Fruit fly (Drosophila melanogaster): Measurements from ENCODE around the gene CG31869.

CG31869 gene

DNA sequence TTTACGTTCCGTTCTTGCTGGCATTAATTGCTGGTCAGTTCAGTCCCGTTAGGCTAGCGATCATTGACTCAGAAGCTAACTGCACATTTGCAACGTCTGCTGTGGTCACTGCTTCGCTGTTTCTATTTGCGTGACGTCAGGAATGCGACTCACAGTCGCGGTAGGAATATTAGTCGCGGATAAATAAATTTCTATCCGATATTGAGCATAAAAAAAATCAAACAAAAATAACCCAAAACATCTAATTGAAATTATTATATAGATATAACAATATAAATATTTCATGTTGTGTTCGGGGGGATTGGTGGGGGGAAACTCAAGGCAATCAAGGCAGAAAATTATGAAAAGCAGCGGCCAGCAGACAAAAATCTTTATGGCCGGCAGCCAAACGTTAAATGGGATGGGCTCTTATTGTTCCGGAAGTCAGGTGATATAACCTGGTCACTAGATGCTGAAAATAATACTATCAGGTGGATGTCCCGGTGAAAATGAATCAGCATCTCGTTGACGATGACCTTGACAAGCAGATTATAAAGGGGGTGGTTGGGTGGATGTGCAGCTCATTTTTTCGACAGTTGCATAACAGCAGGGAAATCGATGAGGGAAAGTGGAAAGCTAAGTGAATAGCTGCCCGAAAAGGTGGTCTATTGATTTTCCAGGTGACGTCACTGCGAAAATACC is 48.7 kb upstream of the CG31869 start, which contains the start of gene SmydA-3 (continued):
- TF ChIP-seq CG4617 (GFP tag; optimal IDR thresholded peaks at IDR 0.05; ENCODE audit: borderline replicate concordance) (no peak), tll (GFP tag; optimal IDR thresholded peaks at IDR 0.05) (no peak), caup (GFP tag; optimal IDR thresholded peaks at IDR 0.05; ENCODE audit: severe bottlenecking) (peak; percentile 18), CG4282 (GFP tag; optimal IDR thresholded peaks at IDR 0.05) (no peak), Mad (GFP tag; optimal IDR thresholded peaks at IDR 0.05) (no peak), CG13624 (GFP tag; optimal IDR thresholded peaks at IDR 0.05) (no peak), D (optimal IDR thresholded peaks at IDR 0.05) (no peak), D (GFP tag; optimal IDR thresholded peaks at IDR 0.05) (peak; percentile 25), da (GFP tag; optimal IDR thresholded peaks at IDR 0.05) (no peak), CG7928 (GFP tag; optimal IDR thresholded peaks at IDR 0.05) (no peak), run (tag; optimal IDR thresholded peaks at IDR 0.05) (no peak), CG17385 (GFP tag; optimal IDR thresholded peaks at IDR 0.05) (no peak), Nf-YC (tag; optimal IDR thresholded peaks at IDR 0.05) (no peak), ATbp (GFP tag; optimal IDR thresholded peaks at IDR 0.05) (peak; percentile 7), CG12942 (GFP tag; optimal IDR thresholded peaks at IDR 0.05) (no peak), mirr (GFP tag; optimal IDR thresholded peaks at IDR 0.05) (no peak), Vsx1 (GFP tag; optimal IDR thresholded peaks at IDR 0.05) (no peak), grau (tag; optimal IDR thresholded peaks at IDR 0.05) (no peak), Hr3 (GFP tag; optimal IDR thresholded peaks at IDR 0.05) (no peak), vnd (GFP tag; IDR thresholded peaks at IDR 0.05; ENCODE audit: partially characterized antibody) (no peak), psq (GFP tag; optimal IDR thresholded peaks at IDR 0.05) (no peak), Awh (GFP tag; IDR thresholded peaks at IDR 0.05) (peak; percentile 62), Lpt (GFP tag; optimal IDR thresholded peaks at IDR 0.05) (no peak), insv (GFP tag; optimal IDR thresholded peaks at IDR 0.05) (no peak), Oli (tag; optimal IDR thresholded peaks at IDR 0.05) (peak; percentile 18), CG10431 (GFP tag; optimal IDR thresholded peaks at IDR 0.05) (no peak), nom (GFP tag; optimal IDR thresholded peaks at IDR 0.05) (no peak), kah (GFP tag; optimal IDR thresholded peaks at IDR 0.05) (no peak), Drgx (GFP tag; IDR thresholded peaks at IDR 0.05) (peak; percentile 79), ttk (GFP tag; IDR thresholded peaks at IDR 0.05) (no peak), B-H2 (GFP tag; optimal IDR thresholded peaks at IDR 0.05) (no peak), CG14441 (GFP tag; IDR thresholded peaks at IDR 0.05) (0 out of 2 replicates have a peak, but pooled peaks have one; percentile 25), Side (GFP tag; optimal IDR thresholded peaks at IDR 0.05) (no peak), CG15269 (tag; optimal IDR thresholded peaks at IDR 0.05) (no peak), Taf1 (GFP tag; IDR thresholded peaks at IDR 0.05) (no peak), Max (GFP tag; optimal IDR thresholded peaks at IDR 0.05) (no peak), pita (GFP tag; optimal IDR thresholded peaks at IDR 0.05) (no peak), Dll (GFP tag; IDR thresholded peaks at IDR 0.05; ENCODE audit: partially characterized antibody) (no peak), eyg (GFP tag; optimal IDR thresholded peaks at IDR 0.05) (no peak), Rfx (GFP tag; IDR thresholded peaks at IDR 0.05) (no peak), CG34224 (GFP tag; IDR thresholded peaks at IDR 0.05; ENCODE audit: partially characterized antibody) (no peak), sisA (GFP tag; IDR thresholded peaks at IDR 0.05) (no peak), fd64A (GFP tag; optimal IDR thresholded peaks at IDR 0.05) (no peak), CG8944 (GFP tag; optimal IDR thresholded peaks at IDR 0.05) (no peak), CG2116 (GFP tag; optimal IDR thresholded peaks at IDR 0.05) (no peak), salm (tag; optimal IDR thresholded peaks at IDR 0.05) (no peak), pan (optimal IDR thresholded peaks at IDR 0.05) (no peak), pan (GFP tag; optimal IDR thresholded peaks at IDR 0.05 in 1 of 2, IDR thresholded peaks at IDR 0.05 in 1 of 2) (peak in 1 of 2 experiments; percentile 38), Lhr (GFP tag; optimal IDR thresholded peaks at IDR 0.05) (no peak), ewg (GFP tag; optimal IDR thresholded peaks at IDR 0.05) (no peak)
